Fruit fly (Drosophila melanogaster): ENCODE results near the gene lmgA.
A peak's percentile ranks its signal among the peaks of the same experiment; 100 is the strongest.

The lmgA gene

DNA sequence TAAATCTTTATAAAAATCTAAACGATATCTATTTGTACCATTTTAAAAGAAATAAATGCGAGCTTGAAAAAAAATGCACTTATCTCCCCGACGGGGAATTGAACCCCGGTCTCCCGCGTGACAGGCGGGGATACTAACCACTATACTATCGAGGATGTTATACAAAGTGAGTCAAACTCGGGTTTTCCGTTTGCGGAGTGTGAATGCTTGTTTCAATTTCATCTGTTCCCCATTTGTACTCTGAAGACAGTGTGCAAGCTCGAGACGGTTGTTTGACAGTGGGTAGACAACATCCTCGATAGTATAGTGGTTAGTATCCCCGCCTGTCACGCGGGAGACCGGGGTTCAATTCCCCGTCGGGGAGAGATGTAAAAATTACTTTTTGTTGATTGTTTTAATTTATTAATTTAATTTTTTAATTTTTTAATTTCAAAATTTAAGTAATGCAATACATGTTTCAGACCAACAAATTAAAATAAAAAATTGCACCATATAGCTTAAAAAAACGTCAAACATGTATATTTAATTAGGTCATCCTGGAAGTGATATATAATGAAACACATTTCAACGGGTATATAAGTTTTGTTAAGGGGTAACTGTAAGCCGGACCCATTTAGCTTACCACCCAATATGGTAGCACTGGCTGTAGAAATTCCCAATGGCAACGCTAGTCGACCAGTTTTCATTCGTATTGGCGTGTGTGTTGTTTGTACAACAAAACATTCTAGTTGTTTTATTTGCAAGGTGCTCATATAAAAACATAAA, 13.2 kb upstream of the lmgA start, which contains the start of gene Sema1a:
Gene Sema1a, plus strand, starts transcription at position 679 of the 765 bp plus-strand sequence.
- TF ChIP-seq gsb-n (tag; optimal IDR thresholded peaks at IDR 0.05): peak; percentile 64
- TF ChIP-seq oc (tag; optimal IDR thresholded peaks at IDR 0.05): peak; percentile 92
- peak; percentile 71 for TF ChIP-seq lilli (GFP tag; optimal IDR thresholded peaks at IDR 0.05)
- TF ChIP-seq Fer1 (GFP tag; optimal IDR thresholded peaks at IDR 0.05): peak; percentile 58
- TF ChIP-seq CG34422 (GFP tag; IDR thresholded peaks at IDR 0.05): peak; percentile 75
- peak; percentile 66 for TF ChIP-seq onecut (GFP tag; IDR thresholded peaks at IDR 0.05)
- TF ChIP-seq CG10366 (GFP tag; IDR thresholded peaks at IDR 0.05): peak; percentile 62
- no peak for TF ChIP-seq CG10431 (GFP tag; optimal IDR thresholded peaks at IDR 0.05)
- peak; percentile 34; the same call in 1 of the 2 replicates for TF ChIP-seq MBD-R2 (GFP tag; IDR thresholded peaks at IDR 0.05)
- TF ChIP-seq Oaz (GFP tag; IDR thresholded peaks at IDR 0.05): 0 out of 2 replicates have a peak, but pooled peaks have one; percentile 53
- TF ChIP-seq Spps (tag; optimal IDR thresholded peaks at IDR 0.05): no peak
- peak; percentile 44; the same call in 1 of the 2 replicates for TF ChIP-seq stc (GFP tag; IDR thresholded peaks at IDR 0.05)
- TF ChIP-seq Abd-B (GFP tag; optimal IDR thresholded peaks at IDR 0.05): peak; percentile 35
- TF ChIP-seq bsh (GFP tag; optimal IDR thresholded peaks at IDR 0.05): peak in 1 of 2 experiments; percentile 45
- peak; percentile 15 for TF ChIP-seq en (GFP tag; optimal IDR thresholded peaks at IDR 0.05)
- TF ChIP-seq CG42726 (GFP tag; IDR thresholded peaks at IDR 0.05; ENCODE audit: partially characterized antibody): peak; percentile 95
- TF ChIP-seq Atf6 (GFP tag; IDR thresholded peaks at IDR 0.05): peak; percentile 72
- no peak for TF ChIP-seq usp (GFP tag; optimal IDR thresholded peaks at IDR 0.05)
- no peak for TF ChIP-seq CG16779 (GFP tag; IDR thresholded peaks at IDR 0.05)
- peak; percentile 73; the same call in 1 of the 2 replicates for TF ChIP-seq esg (GFP tag; conservative IDR thresholded peaks at IDR 0.05)
- no peak for TF ChIP-seq fd64A (GFP tag; optimal IDR thresholded peaks at IDR 0.05)
- TF ChIP-seq CG4404 (GFP tag; IDR thresholded peaks at IDR 0.05): no peak
- TF ChIP-seq CG13624 (GFP tag; optimal IDR thresholded peaks at IDR 0.05): peak; percentile 67
- TF ChIP-seq CG2712 (tag; optimal IDR thresholded peaks at IDR 0.05): peak; percentile 65
- peak; percentile 51; the same call in 1 of the 2 replicates for TF ChIP-seq CG31441 (GFP tag; IDR thresholded peaks at IDR 0.05)
- peak; percentile 70 for TF ChIP-seq ewg (GFP tag; optimal IDR thresholded peaks at IDR 0.05)
- peak; percentile 64 for TF ChIP-seq CG7839 (tag; optimal IDR thresholded peaks at IDR 0.05)
- TF ChIP-seq CG3726 (GFP tag; IDR thresholded peaks at IDR 0.05): no peak
- TF ChIP-seq gfzf (GFP tag; optimal IDR thresholded peaks at IDR 0.05): no peak
- TF ChIP-seq nmo (GFP tag; optimal IDR thresholded peaks at IDR 0.05): peak; percentile 36
- TF ChIP-seq luna (GFP tag; optimal IDR thresholded peaks at IDR 0.05): peak; percentile 74
- TF ChIP-seq ems (GFP tag; optimal IDR thresholded peaks at IDR 0.05): peak; percentile 10
- no peak for TF ChIP-seq fd102C (GFP tag; optimal IDR thresholded peaks at IDR 0.05)
- peak; percentile 54 for TF ChIP-seq scrt (GFP tag; optimal IDR thresholded peaks at IDR 0.05)
- TF ChIP-seq CTCF (GFP tag; optimal IDR thresholded peaks at IDR 0.05): peak; percentile 40
- peak; percentile 1 for TF ChIP-seq MTF-1 (GFP tag; optimal IDR thresholded peaks at IDR 0.05; ENCODE audit: borderline replicate concordance)
- peak; percentile 69 for TF ChIP-seq Scr (GFP tag; IDR thresholded peaks at IDR 0.05; ENCODE audit: partially characterized antibody)
- TF ChIP-seq hb (GFP tag; IDR thresholded peaks at IDR 0.05; ENCODE audit: partially characterized antibody): peak; percentile 64; the same call in 2 of the 3 replicates
- no peak for TF ChIP-seq Trl (optimal IDR thresholded peaks at IDR 0.05)
- peak; percentile 51 for TF ChIP-seq Trl (GFP tag; optimal IDR thresholded peaks at IDR 0.05)
- no peak for TF ChIP-seq Doc2 (GFP tag; IDR thresholded peaks at IDR 0.05)
- no peak for TF ChIP-seq CG18764 (GFP tag; optimal IDR thresholded peaks at IDR 0.05)
- no peak for TF ChIP-seq CG4854 (GFP tag; optimal IDR thresholded peaks at IDR 0.05)
- TF ChIP-seq maf-S (GFP tag; optimal IDR thresholded peaks at IDR 0.05): no peak
- TF ChIP-seq gro (GFP tag; optimal IDR thresholded peaks at IDR 0.05): peak; percentile 25
- 0 out of 2 replicates have a peak, but pooled peaks have one; percentile 5 for TF ChIP-seq bowl (GFP tag; IDR thresholded peaks at IDR 0.05)
- TF ChIP-seq CG13287 (GFP tag; IDR thresholded peaks at IDR 0.05; ENCODE audit: partially characterized antibody): peak; percentile 75
- peak; percentile 34 for TF ChIP-seq shn (GFP tag; optimal IDR thresholded peaks at IDR 0.05)
- peak; percentile 39 for TF ChIP-seq PHDP (tag; optimal IDR thresholded peaks at IDR 0.05)
- peak; percentile 66; the same call in 1 of the 2 replicates for TF ChIP-seq Nf-YA (GFP tag; IDR thresholded peaks at IDR 0.05)
